Fruit fly (Drosophila melanogaster) Kc167 (cell line): ENCODE measurements around the gene CG32137.

Source experiments
- Myc ChIP-seq: fragments of >200 bp; optimal IDR thresholded peaks from 2 replicates; lab custom pipeline; 2017; ENCODE audit warnings: missing external identifiers
- Sin3A ChIP-seq: fragments of >200 bp; optimal IDR thresholded peaks from 2 replicates; lab custom pipeline; 2018; ENCODE audit warnings: missing external identifiers
- h ChIP-seq: fragments of >200 bp; optimal IDR thresholded peaks from 3 replicates; lab custom pipeline; 2018; ENCODE audit warnings: missing external identifiers
- insv ChIP-seq: fragments of >200 bp; optimal IDR thresholded peaks from 3 replicates; lab custom pipeline; 2018; ENCODE audit warnings: missing external identifiers
- psq ChIP-seq: fragments of >200 bp; optimal IDR thresholded peaks from 2 replicates; lab custom pipeline; 2017; ENCODE audit warnings: missing external identifiers
- ttk ChIP-seq: sonication (Bioruptor generic); optimal IDR thresholded peaks from 2 replicates; lab custom pipeline; 2017; ENCODE audit warnings: missing external identifiers

CG32137 gene

dm6 chr3L:13919794-13920631 is 19.0 kb upstream of the CG32137 start:
- TF ChIP-seq Sin3A (lab: Kevin White, UChicago) (no peak), insv (lab: Kevin White, UChicago) (no peak), h (no peak), ttk (no peak), psq (no peak)

dm6 chr3L:13920632-13920981 is 18.4 kb upstream of the CG32137 start:
- TF ChIP-seq psq (no peak), ttk (no peak), insv (lab: Kevin White, UChicago) (no peak), Myc (no peak), h (no peak), Sin3A (lab: Kevin White, UChicago) (no peak)

dm6 chr3L:13922023-13922652 is 16.9 kb upstream of the CG32137 start:
- TF ChIP-seq psq: no peak
- TF ChIP-seq ttk: no peak
- TF ChIP-seq h: no peak
- TF ChIP-seq Sin3A (lab: Kevin White, UChicago): no peak
- TF ChIP-seq Myc: no peak
- TF ChIP-seq insv (lab: Kevin White, UChicago): no peak

- TF ChIP-seq Myc: no peak
- no peak for TF ChIP-seq h
- TF ChIP-seq psq: no peak
- no peak for TF ChIP-seq insv (lab: Kevin White, UChicago)
- no peak for TF ChIP-seq Sin3A (lab: Kevin White, UChicago)
- TF ChIP-seq ttk: no peak
Observed at dm6 chr3L:13923332-13924272, 15.4 kb upstream of the CG32137 start.

dm6 chr3L:13924646-13925045 is 14.4 kb upstream of the CG32137 start:
- TF ChIP-seq ttk (no peak), psq (no peak), h (no peak), Sin3A (lab: Kevin White, UChicago) (no peak), insv (lab: Kevin White, UChicago) (no peak), Myc (no peak)

dm6 chr3L:13925117-13925726 is 13.8 kb upstream of the CG32137 start, which contains the start of gene Rgl:
Rgl (minus strand) TSS chr3L:13925335.
- TF ChIP-seq Sin3A (lab: Kevin White, UChicago) (no peak), h (no peak), psq (no peak), Myc (no peak), insv (lab: Kevin White, UChicago) (no peak), ttk (no peak)

dm6 chr3L:13928769-13929594 is 10.1 kb upstream of the CG32137 start, which contains the start of the genes CG8833 and DCTN1-p150:
CG8833 (minus strand) TSS chr3L:13929000.
DCTN1-p150 (plus strand) TSS chr3L:13929387.
- TF ChIP-seq ttk (no peak), h (no peak), Sin3A (lab: Kevin White, UChicago) (no peak), psq (no peak)

- TF ChIP-seq ttk (no peak), h (no peak), psq (no peak), insv (lab: Kevin White, UChicago) (no peak), Myc (no peak), Sin3A (lab: Kevin White, UChicago) (no peak)
Observed at dm6 chr3L:13934902-13935301, 4.1 kb upstream of the CG32137 start.

dm6 chr3L:13936771-13937170 is 2.3 kb upstream of the CG32137 start:
- no peak for TF ChIP-seq psq

dm6 chr3L:13938470-13939150 is 440 bp upstream of the CG32137 start:
- TF ChIP-seq Sin3A (lab: Kevin White, UChicago) (no peak), psq (no peak), Myc (no peak), insv (lab: Kevin White, UChicago) (no peak), h (no peak), ttk (no peak)

- no peak for TF ChIP-seq Myc
- TF ChIP-seq ttk: no peak
- TF ChIP-seq Sin3A (lab: Kevin White, UChicago): no peak
- TF ChIP-seq insv (lab: Kevin White, UChicago): no peak
- no peak for TF ChIP-seq psq
- TF ChIP-seq h: no peak
Observed at dm6 chr3L:13946003-13946402, 7.0 kb downstream of the CG32137 start.
